Worm (Caenorhabditis elegans) whole organism, L4/young adult: Measurements from ENCODE around the gene gck-2.

Experiments
- W03F9.2 ChIP-seq: fragments of 150-350 bp; optimal IDR thresholded peaks from 2 replicates; lab custom pipeline; 2014; ENCODE audit warnings: missing biosample characterization, missing genetic modification characterization
- him-1 ChIP-seq: sonication (generic microtip); optimal IDR thresholded peaks from 2 replicates; lab custom pipeline; 2016; ENCODE audit warnings: missing genotype, missing genetic modification reagents, missing genetic modification characterization, missing compliant biosample characterization

DNA sequence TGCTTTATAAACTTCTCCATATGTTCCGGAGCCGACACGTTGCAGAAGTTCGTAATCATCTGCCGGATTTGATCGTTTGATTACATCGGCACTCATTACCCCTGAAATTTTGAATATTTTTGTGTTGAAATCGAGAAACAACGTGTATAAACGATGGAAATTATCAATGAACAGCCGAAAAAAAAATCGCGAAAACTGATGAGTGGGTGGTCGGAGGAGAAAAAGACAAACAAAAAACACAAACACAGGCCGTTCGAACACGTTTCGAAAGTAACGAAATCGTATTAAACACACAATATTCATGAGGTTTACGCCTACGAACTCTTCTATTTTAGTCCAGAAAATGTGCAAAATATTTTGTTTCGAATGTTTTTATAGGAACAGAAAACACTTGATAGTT lies at the start of gene gck-2:
- TF ChIP-seq W03F9.2 (tag; lab: Kevin White, UChicago) (no peak), him-1 (tag; lab: Kevin White, UChicago) (no peak)
